Worm (Caenorhabditis elegans): Measurements from ENCODE around the gene Y75B8A.44.

DNA sequence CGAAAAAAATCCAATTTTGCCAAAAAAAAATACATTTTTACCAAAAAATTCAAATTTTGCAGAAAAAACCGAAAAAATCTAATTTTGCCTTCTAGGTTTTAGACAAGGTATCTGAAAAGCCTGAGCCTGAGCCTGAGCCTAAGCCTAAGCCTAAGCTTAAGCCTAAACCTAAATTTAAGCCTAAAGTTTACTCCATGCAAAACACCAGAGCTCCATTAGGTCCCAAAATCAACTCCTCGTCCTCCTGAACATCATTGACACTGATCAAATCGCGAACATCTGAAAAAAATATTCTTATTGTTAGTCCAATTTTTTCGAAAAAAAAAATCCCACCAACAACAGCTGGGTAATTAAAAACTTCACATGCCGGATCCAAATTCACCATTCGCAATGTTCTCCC is 23.8 kb downstream of the Y75B8A.44 start:
- TF ChIP-seq him-1 (tag; optimal IDR thresholded peaks at IDR 0.05) (no peak), W03F9.2 (tag; optimal IDR thresholded peaks at IDR 0.05) (no peak)
